Fruit fly (Drosophila melanogaster) S2 (cell line): ENCODE measurements around the gene CG43391.

Experiments
- CG8478 ChIP-seq: fragments of >200 bp; optimal IDR thresholded peaks from 2 replicates; lab custom pipeline; 2018
- CTCF ChIP-seq, 2 experiments: fragments of >200 bp; optimal IDR thresholded peaks; 2 replicates each; lab custom pipeline; 2018

dm6 chr3L:11578211-11578673 lies 2.6 kb downstream of the CG43391 start, which contains the start of gene CG33270:
- TF ChIP-seq CTCF (optimal IDR thresholded peaks at IDR 0.05; lab: Kevin White, UChicago), result no peak
- no peak for TF ChIP-seq CG8478 (lab: Kevin White, UChicago)
